Worm (Caenorhabditis elegans) whole organism, L2 larva: ENCODE results near the gene C45B11.9.

Experiments used
- ZK546.5 ChIP-seq: sonication (generic microtip); optimal IDR thresholded peaks from 2 replicates; lab custom pipeline; 2017; ENCODE audit warnings: missing biosample characterization, missing genetic modification characterization
- dmd-4 ChIP-seq: sonication (generic microtip); optimal IDR thresholded peaks from 2 replicates; lab custom pipeline; 2017; ENCODE audit warnings: missing biosample characterization, missing genetic modification characterization
- lin-13 ChIP-seq: fragments of 150-350 bp; optimal IDR thresholded peaks from 2 replicates; lab custom pipeline; 2014; ENCODE audit warnings: missing biosample characterization, missing genetic modification reagents, missing genetic modification characterization
- lsy-2 ChIP-seq, 2 experiments: fragments of 150-350 bp in 1 of 2; sonication (generic microtip) in 1 of 2; optimal IDR thresholded peaks; 2 replicates each; lab custom pipeline; 2014 to 2017; ENCODE audit warnings: missing biosample characterization in 2 of 2, missing genetic modification characterization in 2 of 2
- nhr-11 ChIP-seq: fragments of 150-350 bp; optimal IDR thresholded peaks from 2 replicates; lab custom pipeline; 2014; ENCODE audit warnings: missing biosample characterization, missing genetic modification characterization
- unc-62 ChIP-seq: fragments of 150-350 bp; optimal IDR thresholded peaks from 2 replicates; lab custom pipeline; 2014; ENCODE audit warnings: missing biosample characterization, missing genetic modification reagents, missing genetic modification characterization
- ztf-1 ChIP-seq: fragments of 200-800 bp; sonication (Bioruptor generic); conservative IDR thresholded peaks from 2 replicates; pipeline ENCODE4 v1.3.6; 2022; ENCODE audit warnings: missing genetic modification characterization, missing compliant biosample characterization

DNA sequence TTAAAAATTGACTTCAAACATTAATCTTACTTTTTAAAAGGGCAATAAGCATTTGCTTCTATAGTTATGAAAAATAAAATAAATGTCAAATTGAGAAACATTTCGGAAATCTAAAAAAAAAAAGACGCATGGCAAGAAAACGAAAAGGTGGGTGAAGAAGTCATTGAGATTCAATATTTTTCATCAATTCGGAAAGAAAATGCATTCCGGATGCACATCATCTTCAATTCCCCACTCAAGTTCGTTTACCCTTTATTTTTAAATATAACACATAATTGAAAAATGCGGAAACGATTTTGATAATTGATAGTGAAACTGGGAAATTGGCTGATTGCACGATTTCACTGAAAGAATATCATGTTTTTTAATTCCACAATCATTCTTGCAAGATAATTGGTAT, 37.7 kb upstream of the C45B11.9 start, which contains the start of gene F53B7.4:
- TF ChIP-seq ztf-1 (GFP tag; lab: Robert Waterston, UW) (no peak), ZK546.5 (no peak), unc-62 (GFP tag; lab: Kevin White, UChicago) (no peak), dmd-4 (tag; lab: Kevin White, UChicago) (no peak), nhr-11 (no peak), lin-13 (no peak), lsy-2 (tag; optimal IDR thresholded peaks at IDR 0.05; lab: Kevin White, UChicago) (no peak)
